Fruit fly (Drosophila melanogaster): ENCODE results near the gene CG33912.

The CG33912 gene

DNA sequence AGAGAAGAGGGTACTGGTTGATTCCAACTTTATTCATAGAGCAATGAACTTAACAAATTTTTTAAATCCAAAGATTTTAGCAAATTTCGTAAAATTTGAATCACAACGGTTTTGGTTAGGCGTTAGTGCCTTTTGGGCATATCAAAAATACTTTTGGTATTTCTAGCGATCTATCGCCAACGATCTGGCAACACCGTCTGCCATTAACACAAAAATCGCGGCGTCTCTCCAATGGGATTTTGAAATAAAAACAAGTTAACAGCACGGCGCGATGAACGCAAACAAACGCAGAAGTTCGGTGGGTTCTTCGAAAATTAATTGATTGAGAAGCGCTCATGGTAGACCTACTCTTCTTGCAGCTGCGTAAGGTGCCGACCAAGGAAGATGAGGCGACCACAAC, 44.7 kb upstream of the CG33912 start, which contains the start of gene Spc105R (continued):
- no peak for TF ChIP-seq CG9932 (GFP tag; IDR thresholded peaks at IDR 0.05)
- TF ChIP-seq exex (tag; optimal IDR thresholded peaks at IDR 0.05), result no peak
- TF ChIP-seq CG18011 (GFP tag; optimal IDR thresholded peaks at IDR 0.05), result no peak
- TF ChIP-seq CG6854 (GFP tag; optimal IDR thresholded peaks at IDR 0.05), result no peak
- no peak for TF ChIP-seq sna (GFP tag; IDR thresholded peaks at IDR 0.05; ENCODE audit: partially characterized antibody)
- peak; percentile 47 for TF ChIP-seq Sin3A (optimal IDR thresholded peaks at IDR 0.05)
- no peak for TF ChIP-seq shn (GFP tag; optimal IDR thresholded peaks at IDR 0.05)
- no peak for TF ChIP-seq CG17568 (GFP tag; optimal IDR thresholded peaks at IDR 0.05)
- no peak for TF ChIP-seq cas (GFP tag; IDR thresholded peaks at IDR 0.05)
- TF ChIP-seq CG8290 (GFP tag; optimal IDR thresholded peaks at IDR 0.05), result no peak
- TF ChIP-seq CG8290 (tag; optimal IDR thresholded peaks at IDR 0.05), result no peak
- no peak for TF ChIP-seq CG16815 (GFP tag; optimal IDR thresholded peaks at IDR 0.05)
- no peak for TF ChIP-seq tin (GFP tag; optimal IDR thresholded peaks at IDR 0.05)
- TF ChIP-seq CG5245 (GFP tag; optimal IDR thresholded peaks at IDR 0.05), result no peak
- TF ChIP-seq Hr3 (GFP tag; optimal IDR thresholded peaks at IDR 0.05), result no peak
- no peak for TF ChIP-seq ap (GFP tag; IDR thresholded peaks at IDR 0.05)
- TF ChIP-seq Scr (GFP tag; IDR thresholded peaks at IDR 0.05; ENCODE audit: partially characterized antibody), result peak; percentile 39
- TF ChIP-seq Antp (GFP tag; optimal IDR thresholded peaks at IDR 0.05), result no peak
- no peak for TF ChIP-seq CG9817 (tag; optimal IDR thresholded peaks at IDR 0.05)
- no peak for TF ChIP-seq CG14965 (GFP tag; optimal IDR thresholded peaks at IDR 0.05; ENCODE audit: borderline replicate concordance)
- TF ChIP-seq z (GFP tag; IDR thresholded peaks at IDR 0.05), result no peak
- no peak for TF ChIP-seq CG1024 (GFP tag; IDR thresholded peaks at IDR 0.05)
- TF ChIP-seq CG4617 (GFP tag; optimal IDR thresholded peaks at IDR 0.05; ENCODE audit: borderline replicate concordance), result peak; percentile 7
- no peak for TF ChIP-seq trh (GFP tag; optimal IDR thresholded peaks at IDR 0.05)
- TF ChIP-seq Optix (GFP tag; IDR thresholded peaks at IDR 0.05), result no peak
- no peak for TF ChIP-seq CG2678 (tag; optimal IDR thresholded peaks at IDR 0.05)
- TF ChIP-seq Atf6 (GFP tag; IDR thresholded peaks at IDR 0.05), result no peak
- no peak for TF ChIP-seq CG6175 (GFP tag; IDR thresholded peaks at IDR 0.05)
- no peak for TF ChIP-seq Fer1 (GFP tag; optimal IDR thresholded peaks at IDR 0.05)
- TF ChIP-seq p53 (GFP tag; optimal IDR thresholded peaks at IDR 0.05), result no peak
- TF ChIP-seq CG6654 (GFP tag; optimal IDR thresholded peaks at IDR 0.05), result no peak
- TF ChIP-seq CG8924 (tag; optimal IDR thresholded peaks at IDR 0.05), result no peak
- no peak for TF ChIP-seq CG11504 (tag; optimal IDR thresholded peaks at IDR 0.05)
- TF ChIP-seq tgo (GFP tag; IDR thresholded peaks at IDR 0.05), result no peak
- no peak for TF ChIP-seq crol (GFP tag; IDR thresholded peaks at IDR 0.05)
- no peak for TF ChIP-seq CG13894 (tag; optimal IDR thresholded peaks at IDR 0.05)
- no peak for TF ChIP-seq danr (GFP tag; IDR thresholded peaks at IDR 0.05)
- peak; percentile 56; the same call in 1 of the 2 replicates for TF ChIP-seq CG13287 (GFP tag; IDR thresholded peaks at IDR 0.05; ENCODE audit: partially characterized antibody)
- no peak for TF ChIP-seq HmgD (GFP tag; optimal IDR thresholded peaks at IDR 0.05)
- TF ChIP-seq Dll (GFP tag; IDR thresholded peaks at IDR 0.05; ENCODE audit: partially characterized antibody), result peak; percentile 53; the same call in 2 of the 4 replicates
- no peak for TF ChIP-seq eve (GFP tag; optimal IDR thresholded peaks at IDR 0.05)
- TF ChIP-seq CG12391 (tag; optimal IDR thresholded peaks at IDR 0.05), result no peak
- no peak for TF ChIP-seq emc (GFP tag; optimal IDR thresholded peaks at IDR 0.05)
- TF ChIP-seq CG5180 (GFP tag; optimal IDR thresholded peaks at IDR 0.05), result no peak
- TF ChIP-seq CG12942 (GFP tag; optimal IDR thresholded peaks at IDR 0.05), result no peak
- no peak for TF ChIP-seq CG10565 (GFP tag; optimal IDR thresholded peaks at IDR 0.05)
- TF ChIP-seq Doc2 (GFP tag; IDR thresholded peaks at IDR 0.05), result no peak
- TF ChIP-seq CG12659 (GFP tag; optimal IDR thresholded peaks at IDR 0.05), result no peak
- TF ChIP-seq cad (GFP tag; optimal IDR thresholded peaks at IDR 0.05), result no peak
- no peak for TF ChIP-seq CG30020 (tag; optimal IDR thresholded peaks at IDR 0.05)
- no peak for TF ChIP-seq Hmr (GFP tag; optimal IDR thresholded peaks at IDR 0.05)
- no peak for TF ChIP-seq sim (GFP tag; IDR thresholded peaks at IDR 0.05)
- no peak for TF ChIP-seq her (GFP tag; optimal IDR thresholded peaks at IDR 0.05)

Data from whole organism, embryonic.